Worm (Caenorhabditis elegans) whole organism, young adult: ENCODE data around the gene pat-12.

ENCODE experiments used
- B0035.1 ChIP-seq: sonication (generic microtip); optimal IDR thresholded peaks from 2 replicates; lab custom pipeline; 2016; ENCODE audit warnings: missing genetic modification characterization, mild to moderate bottlenecking, missing compliant biosample characterization, missing genotype, missing genetic modification reagents
- B0336.3 ChIP-seq: fragments of 200-800 bp; sonication (Bioruptor generic); IDR thresholded peaks from 2 replicates; pipeline ENCODE4 v1.3.6; 2022; ENCODE audit warnings: missing genetic modification characterization, missing compliant biosample characterization
- C17E4.6 ChIP-seq: fragments of 200-800 bp; sonication (Bioruptor generic); IDR thresholded peaks from 2 replicates; pipeline ENCODE4 v1.3.6; 2022; ENCODE audit warnings: missing genetic modification reagents, missing genetic modification characterization, missing compliant biosample characterization
- F10E7.11 ChIP-seq: sonication (generic microtip); optimal IDR thresholded peaks from 2 replicates; lab custom pipeline; 2017; ENCODE audit warnings: mild to moderate bottlenecking, missing genetic modification characterization, moderate library complexity, missing compliant biosample characterization
- F23B12.7 ChIP-seq: sonication (generic microtip); optimal IDR thresholded peaks from 2 replicates; lab custom pipeline; 2017; ENCODE audit warnings: missing genetic modification characterization, mild to moderate bottlenecking, missing compliant biosample characterization, antibody characterized with exemption, moderate library complexity; ENCODE audit not compliant: insufficient read depth
- F39B2.1 ChIP-seq: fragments of 200-800 bp; sonication (Bioruptor generic); IDR thresholded peaks from 2 replicates; pipeline ENCODE4 v1.3.6; 2022; ENCODE audit warnings: missing genetic modification reagents, missing genetic modification characterization, missing compliant biosample characterization
- F52B5.7 ChIP-seq: sonication (generic microtip); optimal IDR thresholded peaks from 2 replicates; lab custom pipeline; 2016; ENCODE audit warnings: mild to moderate bottlenecking, missing genetic modification characterization, missing compliant biosample characterization
- F57C9.4 ChIP-seq: sonication (generic microtip); optimal IDR thresholded peaks from 2 replicates; lab custom pipeline; 2017; ENCODE audit warnings: mild to moderate bottlenecking, missing genetic modification characterization, missing compliant biosample characterization
- K12H6.12 ChIP-seq: fragments of 200-800 bp; sonication (Bioruptor generic); optimal IDR thresholded peaks from 2 replicates; lab custom pipeline; 2018; ENCODE audit warnings: mild to moderate bottlenecking, missing genetic modification characterization, missing compliant biosample characterization
- Y53F4B.3 ChIP-seq: fragments of 200-800 bp; sonication (Bioruptor generic); IDR thresholded peaks from 2 replicates; pipeline ENCODE4 v1.3.6; 2022; ENCODE audit warnings: missing genetic modification reagents, missing genetic modification characterization, missing compliant biosample characterization
- Y56A3A.18 ChIP-seq: fragments of 200-800 bp; sonication (Bioruptor generic); IDR thresholded peaks from 2 replicates; pipeline ENCODE4 v1.3.6; 2022; ENCODE audit warnings: missing genetic modification reagents, missing genetic modification characterization, missing compliant biosample characterization
- Y67H2A.10 ChIP-seq: fragments of 200-800 bp; sonication (Bioruptor generic); conservative IDR thresholded peaks from 2 replicates; pipeline ENCODE4 v1.3.6; 2022; ENCODE audit warnings: missing genetic modification reagents, missing genetic modification characterization, missing compliant biosample characterization
- attf-6 ChIP-seq: fragments of 200-800 bp; sonication (Bioruptor generic); IDR thresholded peaks from 2 replicates; pipeline ENCODE4 v1.3.6; 2022; ENCODE audit warnings: missing genetic modification reagents, missing genetic modification characterization, missing compliant biosample characterization
- cebp-1 ChIP-seq, 2 experiments: fragments of 200-800 bp in 1 of 2; sonication (Bioruptor generic) in 1 of 2; sonication (generic microtip) in 1 of 2; IDR thresholded peaks in 1 of 2; optimal IDR thresholded peaks in 1 of 2; 2 replicates each; pipeline versions ENCODE4 v1.3.6 to Lab custom; 2017 to 2022; ENCODE audit warnings: missing compliant biosample characterization in 2 of 2, missing genetic modification characterization in 2 of 2, mild to moderate bottlenecking in 1 of 2, missing genetic modification reagents in 1 of 2, moderate library complexity in 1 of 2
- ceh-91 ChIP-seq: fragments of 200-800 bp; sonication (Bioruptor generic); IDR thresholded peaks from 2 replicates; pipeline ENCODE4 v1.3.6; 2022; ENCODE audit warnings: missing genetic modification reagents, missing genetic modification characterization, missing compliant biosample characterization
- dpl-1 ChIP-seq: fragments of 150-350 bp; optimal IDR thresholded peaks from 2 replicates; lab custom pipeline; 2014; ENCODE audit warnings: missing biosample characterization, missing genetic modification reagents, missing genetic modification characterization
- efl-1 ChIP-seq: fragments of 150-350 bp; optimal IDR thresholded peaks from 2 replicates; lab custom pipeline; 2014; ENCODE audit warnings: missing biosample characterization, missing genetic modification reagents, missing genetic modification characterization
- egl-44 ChIP-seq: fragments of 200-800 bp; sonication (Bioruptor generic); IDR thresholded peaks from 2 replicates; pipeline ENCODE4 v1.3.6; 2022; ENCODE audit warnings: missing genetic modification reagents, missing genetic modification characterization, missing compliant biosample characterization
- gei-17 ChIP-seq: fragments of 200-800 bp; sonication (Bioruptor generic); optimal IDR thresholded peaks from 2 replicates; lab custom pipeline; 2018; ENCODE audit warnings: mild to moderate bottlenecking, missing genetic modification characterization, missing compliant biosample characterization
- hrde-1 ChIP-seq: sonication (generic microtip); optimal IDR thresholded peaks from 2 replicates; lab custom pipeline; 2016; ENCODE audit warnings: missing genetic modification characterization, mild to moderate bottlenecking, missing compliant biosample characterization, moderate library complexity, missing genotype, missing genetic modification reagents, borderline replicate concordance
- let-607 ChIP-seq, 2 experiments: fragments of 200-800 bp in 1 of 2; sonication (Bioruptor generic) in 1 of 2; sonication (generic microtip) in 1 of 2; optimal IDR thresholded peaks; 2 replicates each; lab custom pipeline; 2016 to 2018; ENCODE audit warnings: mild to moderate bottlenecking in 2 of 2, missing compliant biosample characterization in 2 of 2, missing genetic modification characterization in 2 of 2, moderate library complexity in 2 of 2, missing genotype in 1 of 2
- lin-35 ChIP-seq, 3 experiments: fragments of 150-350 bp in 2 of 3; sonication (generic microtip) in 1 of 3; optimal IDR thresholded peaks; 2 replicates each; lab custom pipeline; 2014 to 2018; ENCODE audit warnings: missing biosample characterization in 3 of 3, missing genetic modification characterization in 3 of 3, missing genetic modification reagents in 3 of 3
- lin-40 ChIP-seq: sonication (generic microtip); optimal IDR thresholded peaks from 2 replicates; lab custom pipeline; 2016; ENCODE audit warnings: missing genetic modification characterization, mild to moderate bottlenecking, missing compliant biosample characterization, missing genotype, missing genetic modification reagents
- lir-1 ChIP-seq: fragments of 200-800 bp; sonication (Bioruptor generic); conservative IDR thresholded peaks from 2 replicates; pipeline ENCODE4 v1.3.6; 2022; ENCODE audit warnings: missing genetic modification reagents, missing genetic modification characterization, missing compliant biosample characterization
- lsl-1 ChIP-seq: fragments of 200-800 bp; sonication (Bioruptor generic); optimal IDR thresholded peaks from 2 replicates; lab custom pipeline; 2018; ENCODE audit warnings: mild to moderate bottlenecking, missing genetic modification characterization, moderate library complexity, missing compliant biosample characterization
- lsy-27 ChIP-seq: sonication (generic microtip); optimal IDR thresholded peaks from 2 replicates; lab custom pipeline; 2017; ENCODE audit warnings: missing genetic modification characterization, mild to moderate bottlenecking, missing compliant biosample characterization, antibody characterized with exemption, missing genotype, borderline replicate concordance; ENCODE audit not compliant: insufficient read depth
- mel-28 ChIP-seq: sonication (generic microtip); optimal IDR thresholded peaks from 2 replicates; lab custom pipeline; 2016; ENCODE audit warnings: borderline replicate concordance, mild to moderate bottlenecking, missing genetic modification characterization, missing compliant biosample characterization
- mes-4 ChIP-seq: sonication (generic microtip); optimal IDR thresholded peaks from 2 replicates; lab custom pipeline; 2016; ENCODE audit warnings: missing genotype, missing genetic modification characterization, missing compliant biosample characterization
- mxl-1 ChIP-seq: sonication (generic microtip); optimal IDR thresholded peaks from 2 replicates; lab custom pipeline; 2016; ENCODE audit warnings: missing genetic modification characterization, missing compliant biosample characterization
- nfyb-1 ChIP-seq: fragments of 200-800 bp; sonication (Bioruptor generic); IDR thresholded peaks from 2 replicates; pipeline ENCODE4 v1.3.6; 2022; ENCODE audit warnings: missing genetic modification reagents, missing genetic modification characterization, missing compliant biosample characterization
- nhr-80 ChIP-seq: sonication (generic microtip); optimal IDR thresholded peaks from 2 replicates; lab custom pipeline; 2016; ENCODE audit warnings: missing genetic modification characterization, missing compliant biosample characterization
- rcor-1 ChIP-seq: fragments of 200-800 bp; sonication (Bioruptor generic); IDR thresholded peaks from 2 replicates; pipeline ENCODE4 v1.3.6; 2022; ENCODE audit warnings: missing genetic modification reagents, missing genetic modification characterization, missing compliant biosample characterization
- rec-8 ChIP-seq, 2 experiments: sonication (generic microtip); optimal IDR thresholded peaks; 2 replicates each; lab custom pipeline; 2016; ENCODE audit warnings: mild to moderate bottlenecking in 2 of 2, missing genetic modification characterization in 2 of 2, missing genetic modification reagents in 2 of 2, missing genotype in 2 of 2, missing biosample characterization in 1 of 2, missing compliant biosample characterization in 1 of 2, moderate library complexity in 1 of 2
- rpc-1 ChIP-seq, 2 experiments: fragments of 150-350 bp in 1 of 2; sonication (generic microtip) in 1 of 2; optimal IDR thresholded peaks; 2 replicates each; lab custom pipeline; 2014 to 2018; ENCODE audit warnings: missing biosample characterization in 1 of 2, missing genetic modification characterization in 1 of 2, missing genetic modification reagents in 1 of 2, missing genotype in 1 of 2
- tbp1 ChIP-seq: fragments of 200-800 bp; sonication (Bioruptor generic); optimal IDR thresholded peaks from 2 replicates; lab custom pipeline; 2018; ENCODE audit warnings: mild to moderate bottlenecking, missing genetic modification characterization, missing compliant biosample characterization
- tlf-1 ChIP-seq: fragments of 200-800 bp; sonication (Bioruptor generic); optimal IDR thresholded peaks from 2 replicates; lab custom pipeline; 2018; ENCODE audit warnings: mild to moderate bottlenecking, missing genetic modification characterization, missing compliant biosample characterization
- unc-130 ChIP-seq: sonication (generic microtip); optimal IDR thresholded peaks from 2 replicates; lab custom pipeline; 2016; ENCODE audit warnings: missing genetic modification reagents, missing genetic modification characterization, missing compliant biosample characterization
- zfh-2 ChIP-seq: fragments of 200-800 bp; sonication (Bioruptor generic); conservative IDR thresholded peaks from 2 replicates; pipeline ENCODE4 v1.3.6; 2022; ENCODE audit warnings: missing genetic modification reagents, missing genetic modification characterization, missing compliant biosample characterization
- ztf-22 ChIP-seq: fragments of 200-800 bp; sonication (Bioruptor generic); optimal IDR thresholded peaks from 2 replicates; lab custom pipeline; 2018; ENCODE audit warnings: mild to moderate bottlenecking, missing genetic modification characterization, moderate library complexity, missing compliant biosample characterization
- ztf-25 ChIP-seq: fragments of 200-800 bp; sonication (Bioruptor generic); IDR thresholded peaks from 2 replicates; pipeline ENCODE4 v1.3.6; 2022; ENCODE audit warnings: missing genetic modification reagents, missing genetic modification characterization, missing compliant biosample characterization
- ztf-28 ChIP-seq: fragments of 200-800 bp; sonication (Bioruptor generic); IDR thresholded peaks from 2 replicates; pipeline ENCODE4 v1.3.6; 2022; ENCODE audit warnings: missing genetic modification reagents, missing genetic modification characterization, missing compliant biosample characterization
- ztf-6 ChIP-seq: fragments of 200-800 bp; sonication (Bioruptor generic); IDR thresholded peaks from 2 replicates; pipeline ENCODE4 v1.3.6; 2022; ENCODE audit warnings: missing genetic modification reagents, missing genetic modification characterization, missing compliant biosample characterization

The pat-12 gene

DNA sequence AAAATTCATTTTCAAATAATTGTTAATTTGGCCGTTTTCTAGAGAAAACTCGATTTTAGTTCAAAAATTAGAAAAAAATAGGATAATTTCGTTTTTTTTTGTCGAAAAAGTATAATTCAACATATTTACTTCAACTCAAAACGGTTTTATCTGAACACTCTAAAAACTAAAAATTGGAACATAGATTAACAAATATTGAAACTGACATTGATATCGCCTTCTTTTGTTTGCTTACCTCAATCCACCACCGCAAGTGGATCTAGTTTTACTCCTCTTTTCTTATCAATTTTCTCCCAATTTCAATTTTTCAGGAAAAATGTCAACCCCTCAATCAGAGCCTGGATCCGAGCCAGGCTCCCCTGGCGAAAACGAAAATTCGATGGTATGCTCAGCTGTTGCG is 12.7 kb upstream of the pat-12 start, which contains the start of gene ptl-1:
Gene ptl-1 (plus strand): TSS at position 301 of the 400 bp plus-strand sequence.
- TF ChIP-seq unc-130 (no peak), nfyb-1 (GFP tag; lab: Robert Waterston, UW) (no peak), tbp1 (GFP tag; lab: Kevin White, UChicago) (no peak), mel-28 (tag; lab: Kevin White, UChicago) (no peak), efl-1 (GFP tag; lab: Kevin White, UChicago) (no peak), let-607 (tag; optimal IDR thresholded peaks at IDR 0.05; lab: Kevin White, UChicago) (no peak), lsy-27 (no peak), rec-8 (tag; optimal IDR thresholded peaks at IDR 0.05; lab: Kevin White, UChicago) (no peak), dpl-1 (GFP tag; lab: Kevin White, UChicago) (no peak), tlf-1 (no peak), mes-4 (tag; lab: Kevin White, UChicago) (no peak), lin-35 (GFP tag; optimal IDR thresholded peaks at IDR 0.05; lab: Kevin White, UChicago) (no peak), F10E7.11 (tag; lab: Kevin White, UChicago) (no peak), nhr-80 (tag; lab: Kevin White, UChicago) (no peak), ceh-91 (GFP tag; lab: Robert Waterston, UW) (no peak), mxl-1 (no peak), lsl-1 (no peak)

DNA sequence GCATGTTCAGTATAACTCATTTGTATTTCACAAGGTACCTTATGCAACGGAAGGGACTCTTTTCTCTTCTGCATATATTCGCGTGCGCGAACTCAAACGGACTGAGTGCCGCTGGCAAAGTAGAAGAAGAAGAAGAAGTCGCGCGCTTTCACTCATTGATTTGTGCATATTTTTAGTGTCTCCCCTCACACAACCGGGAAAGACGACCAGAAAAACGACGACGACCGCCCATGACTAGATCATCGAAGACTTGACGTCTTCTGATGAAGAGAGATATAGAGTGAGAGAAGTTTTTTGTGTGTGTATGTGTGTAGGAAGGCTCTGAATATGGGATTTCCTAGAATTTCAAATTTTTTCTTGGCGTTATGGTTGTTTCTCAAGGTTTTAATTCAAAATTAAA is 12.2 kb upstream of the pat-12 start:
- TF ChIP-seq Y53F4B.3 (GFP tag; lab: Robert Waterston, UW) = no peak
- TF ChIP-seq rcor-1 = no peak
- no peak for TF ChIP-seq F39B2.1 (GFP tag; lab: Robert Waterston, UW)
- no peak for TF ChIP-seq cebp-1 (GFP tag; IDR thresholded peaks at IDR 0.05; lab: Robert Waterston, UW)
- peak; percentile 32 for TF ChIP-seq cebp-1 (tag; optimal IDR thresholded peaks at IDR 0.05; lab: Kevin White, UChicago)
- TF ChIP-seq zfh-2 (GFP tag; lab: Robert Waterston, UW) = 0 out of 2 replicates have a peak, but pooled peaks have one; percentile 21
- peak; percentile 43 for TF ChIP-seq K12H6.12 (tag; lab: Kevin White, UChicago)
- TF ChIP-seq mes-4 (tag; lab: Kevin White, UChicago) = no peak

DNA sequence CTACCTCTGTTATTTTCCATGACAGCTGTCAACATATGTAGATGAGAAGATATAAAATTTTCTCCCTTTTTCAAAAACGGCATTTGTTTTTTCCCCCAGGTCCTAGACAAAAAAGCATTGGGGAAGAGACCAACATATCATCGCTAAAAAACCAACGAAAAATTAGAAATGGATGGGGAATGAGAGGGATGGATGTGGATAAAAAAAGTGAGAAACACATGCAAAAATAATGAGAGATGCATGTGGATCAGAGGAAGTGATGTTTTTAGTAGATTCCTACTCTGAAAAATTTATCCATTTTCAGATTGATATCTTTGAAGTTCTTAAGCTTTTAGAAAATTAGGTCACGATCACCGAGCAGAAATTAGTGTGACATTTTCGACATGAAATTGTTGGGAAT is 10.3 kb upstream of the pat-12 start:
- no peak for TF ChIP-seq F10E7.11 (tag; lab: Kevin White, UChicago)
- no peak for TF ChIP-seq egl-44 (GFP tag; lab: Robert Waterston, UW)
- no peak for TF ChIP-seq ztf-25 (GFP tag; lab: Robert Waterston, UW)
- TF ChIP-seq dpl-1 (GFP tag; lab: Kevin White, UChicago) = no peak
- no peak for TF ChIP-seq hrde-1 (tag; lab: Kevin White, UChicago)
- no peak for TF ChIP-seq ztf-22 (GFP tag; lab: Kevin White, UChicago)
- no peak for TF ChIP-seq rpc-1 (optimal IDR thresholded peaks at IDR 0.05; lab: Kevin White, UChicago)
- no peak for TF ChIP-seq rpc-1 (tag; optimal IDR thresholded peaks at IDR 0.05; lab: Kevin White, UChicago)
- no peak for TF ChIP-seq attf-6 (GFP tag; lab: Robert Waterston, UW)
- TF ChIP-seq lin-40 (tag; lab: Kevin White, UChicago) = no peak
- TF ChIP-seq F23B12.7 (tag; lab: Kevin White, UChicago) = no peak
- TF ChIP-seq C17E4.6 (GFP tag; lab: Robert Waterston, UW) = no peak

DNA sequence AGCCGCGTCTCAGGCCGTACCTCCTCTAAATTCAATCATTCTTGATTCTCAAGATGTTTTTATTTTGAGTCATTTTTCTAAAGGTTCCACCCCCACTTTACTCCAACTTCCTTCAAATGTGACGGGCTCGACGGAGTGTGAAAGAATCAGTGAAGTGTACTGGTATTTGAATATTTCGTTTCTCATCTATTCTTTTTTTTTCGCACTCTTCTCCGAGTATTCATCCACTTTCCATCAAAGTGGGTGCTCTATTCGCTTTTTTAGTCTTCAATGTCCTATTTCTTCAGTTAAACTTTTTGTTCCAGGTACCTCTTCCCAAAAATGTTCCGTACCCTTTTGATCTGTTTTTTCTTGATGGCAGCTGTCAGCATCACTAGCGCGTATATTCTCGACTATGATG is 9.2 kb upstream of the pat-12 start, which contains the start of gene nlp-52:
Gene nlp-52 (plus strand): TSS at position 301 of the 400 bp plus-strand sequence.
- TF ChIP-seq ztf-28 (GFP tag; lab: Robert Waterston, UW) (no peak), B0336.3 (GFP tag; lab: Robert Waterston, UW) (no peak), tbp1 (GFP tag; lab: Kevin White, UChicago) (no peak), rcor-1 (no peak), F57C9.4 (tag; lab: Kevin White, UChicago) (no peak), lir-1 (GFP tag; lab: Robert Waterston, UW) (no peak), Y67H2A.10 (no peak), efl-1 (GFP tag; lab: Kevin White, UChicago) (no peak), ztf-6 (GFP tag; lab: Robert Waterston, UW) (no peak), Y56A3A.18 (no peak), Y53F4B.3 (GFP tag; lab: Robert Waterston, UW) (no peak), F52B5.7 (tag; lab: Kevin White, UChicago) (no peak), tlf-1 (no peak), B0035.1 (tag; lab: Kevin White, UChicago) (no peak), gei-17 (no peak)
